Worm (Caenorhabditis elegans): Measurements from ENCODE around the gene rol-8.

Gene rol-8

DNA sequence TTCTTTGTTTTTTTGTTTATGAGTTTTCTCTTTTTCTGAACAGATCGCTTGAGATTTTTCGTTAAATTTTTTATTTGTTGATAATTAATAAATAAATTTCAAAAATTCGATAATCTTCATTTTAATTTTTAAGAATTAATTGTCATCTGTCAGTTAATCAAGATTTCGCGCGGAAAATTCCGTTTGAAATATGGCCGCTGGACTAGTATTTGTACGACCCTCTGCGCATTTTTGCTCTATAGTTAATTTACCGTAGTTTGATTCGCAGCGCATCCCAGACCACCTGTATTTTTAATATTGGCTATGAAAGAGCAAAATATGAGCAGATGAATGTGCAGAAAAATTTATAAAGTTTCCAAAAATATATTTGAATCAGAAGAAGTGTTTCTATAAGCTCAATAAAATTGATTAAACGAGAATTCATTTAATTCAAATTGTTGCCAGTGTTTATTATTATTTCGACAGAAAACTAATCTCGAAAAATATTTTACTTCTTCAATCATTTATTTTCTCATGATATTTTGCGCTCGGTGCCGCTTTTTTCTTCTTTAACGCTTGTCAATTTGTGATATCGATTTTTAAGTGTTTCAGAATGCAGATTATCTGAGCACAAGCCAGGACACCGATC lies 6.2 kb upstream of the rol-8 start, which contains the start of gene nfi-1:
Gene nfi-1, plus strand, starts transcription at position 578 of the 628 bp plus-strand sequence.
- TF ChIP-seq tbx-37 (GFP tag; conservative IDR thresholded peaks at IDR 0.05) (no peak), ceh-13 (GFP tag; optimal IDR thresholded peaks at IDR 0.05) (no peak), F13C5.2 (tag; optimal IDR thresholded peaks at IDR 0.05) (no peak), B0310.2 (tag; optimal IDR thresholded peaks at IDR 0.05) (no peak), tra-4 (tag; optimal IDR thresholded peaks at IDR 0.05) (no peak), pes-1 (GFP tag; IDR thresholded peaks at IDR 0.05) (no peak), hmg-4 (GFP tag; optimal IDR thresholded peaks at IDR 0.05) (no peak), scrt-1 (GFP tag; IDR thresholded peaks at IDR 0.05) (no peak), aly-1 (tag; optimal IDR thresholded peaks at IDR 0.05) (no peak), ets-7 (tag; optimal IDR thresholded peaks at IDR 0.05) (no peak), ceh-36 (tag; optimal IDR thresholded peaks at IDR 0.05) (no peak), tbx-11 (GFP tag; IDR thresholded peaks at IDR 0.05) (no peak), hnd-1 (tag; optimal IDR thresholded peaks at IDR 0.05) (no peak), sea-1 (GFP tag; conservative IDR thresholded peaks at IDR 0.05) (no peak), hmbx-1 (tag; optimal IDR thresholded peaks at IDR 0.05) (no peak), ama-1 (optimal IDR thresholded peaks at IDR 0.05) (no peak), flt-1 (GFP tag; IDR thresholded peaks at IDR 0.05) (no peak)

DNA sequence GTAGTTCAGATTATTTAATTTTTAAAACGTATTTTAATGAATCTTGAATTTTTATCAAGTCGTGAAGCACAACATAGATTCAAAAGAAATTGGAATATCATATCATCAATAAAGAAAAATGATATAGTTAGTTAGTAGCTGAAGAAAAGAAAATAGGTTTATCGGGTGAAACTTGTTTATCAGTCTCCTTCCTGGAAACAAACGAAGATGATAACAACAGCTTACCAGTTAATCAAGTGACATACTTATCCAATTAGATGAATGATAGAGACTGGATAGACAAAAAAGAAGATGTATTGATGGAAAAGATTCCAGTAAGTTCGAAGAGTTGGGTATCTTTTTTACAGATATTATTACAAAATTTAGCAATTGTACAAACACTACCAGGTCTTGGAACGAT lies 956 bp upstream of the rol-8 start:
- TF ChIP-seq ets-7 (tag; optimal IDR thresholded peaks at IDR 0.05) = no peak
- no peak for TF ChIP-seq aly-1 (tag; optimal IDR thresholded peaks at IDR 0.05)
- no peak for TF ChIP-seq flt-1 (GFP tag; IDR thresholded peaks at IDR 0.05)
- TF ChIP-seq tbx-37 (GFP tag; conservative IDR thresholded peaks at IDR 0.05) = no peak
- TF ChIP-seq ceh-13 (GFP tag; optimal IDR thresholded peaks at IDR 0.05) = no peak

ce11 chrII:7544782-7545181 lies 874 bp downstream of the rol-8 start:
- TF ChIP-seq hnd-1 (tag; optimal IDR thresholded peaks at IDR 0.05) (no peak), tbx-11 (GFP tag; IDR thresholded peaks at IDR 0.05) (no peak), B0310.2 (tag; optimal IDR thresholded peaks at IDR 0.05) (no peak), tbx-37 (GFP tag; conservative IDR thresholded peaks at IDR 0.05) (no peak), tra-4 (tag; optimal IDR thresholded peaks at IDR 0.05) (no peak), aly-1 (tag; optimal IDR thresholded peaks at IDR 0.05) (no peak), ama-1 (optimal IDR thresholded peaks at IDR 0.05) (no peak), scrt-1 (GFP tag; IDR thresholded peaks at IDR 0.05) (no peak), flt-1 (GFP tag; IDR thresholded peaks at IDR 0.05) (no peak), ceh-36 (tag; optimal IDR thresholded peaks at IDR 0.05) (no peak), F13C5.2 (tag; optimal IDR thresholded peaks at IDR 0.05) (no peak), pes-1 (GFP tag; IDR thresholded peaks at IDR 0.05) (no peak), hmbx-1 (tag; optimal IDR thresholded peaks at IDR 0.05) (no peak), sea-1 (GFP tag; conservative IDR thresholded peaks at IDR 0.05) (no peak), ets-7 (tag; optimal IDR thresholded peaks at IDR 0.05) (no peak), ceh-13 (GFP tag; optimal IDR thresholded peaks at IDR 0.05) (no peak), hmg-4 (GFP tag; optimal IDR thresholded peaks at IDR 0.05) (no peak)

- no peak for TF ChIP-seq ets-7 (tag; optimal IDR thresholded peaks at IDR 0.05)
- no peak for TF ChIP-seq pes-1 (GFP tag; IDR thresholded peaks at IDR 0.05)
- no peak for TF ChIP-seq hmg-4 (GFP tag; optimal IDR thresholded peaks at IDR 0.05)
- TF ChIP-seq ceh-36 (tag; optimal IDR thresholded peaks at IDR 0.05) = no peak
- TF ChIP-seq hmbx-1 (tag; optimal IDR thresholded peaks at IDR 0.05) = no peak
- no peak for TF ChIP-seq hnd-1 (tag; optimal IDR thresholded peaks at IDR 0.05)
- no peak for TF ChIP-seq F13C5.2 (tag; optimal IDR thresholded peaks at IDR 0.05)
- TF ChIP-seq ceh-13 (GFP tag; optimal IDR thresholded peaks at IDR 0.05) = no peak
- TF ChIP-seq tbx-37 (GFP tag; conservative IDR thresholded peaks at IDR 0.05) = no peak
Observed at ce11 chrII:7545364-7545763, 1.5 kb downstream of the rol-8 start.

ce11 chrII:7547269-7547668 lies 3.4 kb downstream of the rol-8 start:
- no peak for TF ChIP-seq F13C5.2 (tag; optimal IDR thresholded peaks at IDR 0.05)
- no peak for TF ChIP-seq ama-1 (optimal IDR thresholded peaks at IDR 0.05)

DNA sequence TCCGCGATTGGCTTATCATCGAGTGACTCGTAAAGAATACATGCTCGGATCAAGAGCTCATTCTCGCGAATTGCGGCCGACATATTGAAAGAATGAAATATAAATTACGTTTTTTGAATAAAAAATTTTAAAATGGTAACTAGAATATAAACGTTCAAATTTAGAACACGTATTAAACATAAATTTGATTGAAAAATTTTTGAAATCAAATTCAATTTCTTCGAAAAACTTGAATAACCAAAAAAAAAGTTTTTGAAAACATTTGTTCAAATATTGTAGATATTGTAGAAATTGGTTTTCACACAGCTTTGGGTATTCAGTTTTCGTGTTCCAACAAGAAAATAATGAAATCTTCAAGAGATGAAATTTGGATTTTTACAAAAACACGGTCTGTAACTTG lies 4.1 kb downstream of the rol-8 start, which contains the start of gene fbxa-224:
Gene fbxa-224, minus strand, starts transcription at position 101 of the 400 bp plus-strand sequence.
- no peak for TF ChIP-seq flt-1 (GFP tag; IDR thresholded peaks at IDR 0.05)
- no peak for TF ChIP-seq B0310.2 (tag; optimal IDR thresholded peaks at IDR 0.05)
- no peak for TF ChIP-seq tbx-37 (GFP tag; conservative IDR thresholded peaks at IDR 0.05)
- no peak for TF ChIP-seq ets-7 (tag; optimal IDR thresholded peaks at IDR 0.05)
- no peak for TF ChIP-seq hmg-4 (GFP tag; optimal IDR thresholded peaks at IDR 0.05)
- TF ChIP-seq pes-1 (GFP tag; IDR thresholded peaks at IDR 0.05) = no peak

DNA sequence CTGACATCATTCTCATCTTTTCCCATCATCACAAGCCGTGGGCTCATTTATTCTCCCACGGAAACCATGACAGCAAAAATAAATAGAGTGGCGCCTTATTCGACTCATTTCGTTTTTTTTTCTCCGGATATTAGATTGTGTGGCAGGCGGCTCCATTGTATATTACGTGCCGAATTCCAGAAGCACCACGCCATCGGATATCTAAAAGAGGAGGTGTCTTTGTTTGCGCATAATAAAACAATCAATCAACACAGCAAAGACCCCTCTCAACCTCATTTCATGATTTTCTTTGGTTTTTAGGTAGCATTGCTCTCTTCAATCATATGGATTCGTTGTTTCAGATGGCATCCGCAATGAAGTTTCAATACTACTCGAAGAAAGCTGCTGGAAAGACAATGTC lies 5.1 kb downstream of the rol-8 start, which contains the start of gene tph-1:
Gene tph-1, plus strand, starts transcription at position 301 of the 400 bp plus-strand sequence.
- TF ChIP-seq scrt-1 (GFP tag; IDR thresholded peaks at IDR 0.05) (no peak), sea-1 (GFP tag; conservative IDR thresholded peaks at IDR 0.05) (no peak), flt-1 (GFP tag; IDR thresholded peaks at IDR 0.05) (no peak), tbx-11 (GFP tag; IDR thresholded peaks at IDR 0.05) (no peak), F13C5.2 (tag; optimal IDR thresholded peaks at IDR 0.05) (no peak), hmg-4 (GFP tag; optimal IDR thresholded peaks at IDR 0.05) (no peak), ama-1 (optimal IDR thresholded peaks at IDR 0.05) (no peak), pes-1 (GFP tag; IDR thresholded peaks at IDR 0.05) (no peak), tra-4 (tag; optimal IDR thresholded peaks at IDR 0.05) (no peak), aly-1 (tag; optimal IDR thresholded peaks at IDR 0.05) (no peak), ets-7 (tag; optimal IDR thresholded peaks at IDR 0.05) (no peak), tbx-37 (GFP tag; conservative IDR thresholded peaks at IDR 0.05) (no peak), ceh-13 (GFP tag; optimal IDR thresholded peaks at IDR 0.05) (no peak), hnd-1 (tag; optimal IDR thresholded peaks at IDR 0.05) (no peak)

DNA sequence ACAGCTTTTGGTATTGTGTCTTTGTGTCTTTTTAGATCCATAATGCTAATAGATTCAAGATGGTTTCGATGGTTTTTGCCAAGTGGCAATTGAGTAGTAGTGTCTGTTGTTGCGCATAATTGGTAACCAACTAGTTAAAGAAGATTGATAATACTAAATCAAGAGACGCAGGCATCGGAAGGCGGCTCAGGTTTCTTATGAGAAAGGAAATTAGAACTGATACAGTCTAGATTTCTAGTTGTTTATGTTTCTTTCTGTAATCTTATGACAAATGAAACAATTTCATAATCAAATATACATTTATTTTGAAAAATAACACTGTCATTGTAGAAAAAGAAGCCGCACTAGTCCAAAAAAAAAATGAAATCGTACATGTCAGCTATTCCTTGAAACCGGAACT lies 9.9 kb downstream of the rol-8 start, which contains the start of gene ZK1290.10:
Gene ZK1290.10, minus strand, starts transcription at position 101 of the 400 bp plus-strand sequence.
- TF ChIP-seq B0310.2 (tag; optimal IDR thresholded peaks at IDR 0.05) (no peak), hmbx-1 (tag; optimal IDR thresholded peaks at IDR 0.05) (no peak), ets-7 (tag; optimal IDR thresholded peaks at IDR 0.05) (no peak), ama-1 (optimal IDR thresholded peaks at IDR 0.05) (no peak), hmg-4 (GFP tag; optimal IDR thresholded peaks at IDR 0.05) (no peak), F13C5.2 (tag; optimal IDR thresholded peaks at IDR 0.05) (no peak), tbx-11 (GFP tag; IDR thresholded peaks at IDR 0.05) (no peak), hnd-1 (tag; optimal IDR thresholded peaks at IDR 0.05) (no peak), flt-1 (GFP tag; IDR thresholded peaks at IDR 0.05) (no peak), tbx-37 (GFP tag; conservative IDR thresholded peaks at IDR 0.05) (no peak), sea-1 (GFP tag; conservative IDR thresholded peaks at IDR 0.05) (no peak), ceh-36 (tag; optimal IDR thresholded peaks at IDR 0.05) (no peak), aly-1 (tag; optimal IDR thresholded peaks at IDR 0.05) (no peak), pes-1 (GFP tag; IDR thresholded peaks at IDR 0.05) (no peak), tra-4 (tag; optimal IDR thresholded peaks at IDR 0.05) (no peak), ceh-13 (GFP tag; optimal IDR thresholded peaks at IDR 0.05) (no peak), scrt-1 (GFP tag; IDR thresholded peaks at IDR 0.05) (no peak)
